Worm (Caenorhabditis elegans) whole organism, midembryonic: ENCODE results near the gene R102.4.
"Not testable (repeated sequence)": the region's sequence is repeated elsewhere in the genome, so short reads cannot be mapped to it uniquely, and the experiment has no call there.

Source experiments
- T22C8.4 ChIP-seq: fragments of 200-800 bp; sonication (Bioruptor generic); IDR thresholded peaks from 2 replicates; pipeline ENCODE4 v1.3.6; 2022; ENCODE audit warnings: missing genetic modification characterization, missing compliant biosample characterization
- cog-1 ChIP-seq: sonication (generic microtip); optimal IDR thresholded peaks from 2 replicates; lab custom pipeline; 2016; ENCODE audit warnings: missing genetic modification characterization, missing compliant biosample characterization
- flt-1 ChIP-seq: fragments of 200-800 bp; sonication (Bioruptor generic); IDR thresholded peaks from 2 replicates; pipeline ENCODE4 v1.3.6; 2022; ENCODE audit warnings: missing genetic modification characterization, missing compliant biosample characterization
- klf-2 ChIP-seq: fragments of 200-800 bp; sonication (Bioruptor generic); conservative IDR thresholded peaks from 2 replicates; pipeline ENCODE4 v1.3.6; 2022; ENCODE audit warnings: missing genetic modification reagents, missing genetic modification characterization, missing compliant biosample characterization
- med-1 ChIP-seq: sonication (generic microtip); optimal IDR thresholded peaks from 2 replicates; lab custom pipeline; 2017; ENCODE audit warnings: missing genetic modification characterization, mild to moderate bottlenecking, missing compliant biosample characterization, antibody characterized with exemption, missing genetic modification reagents; ENCODE audit not compliant: insufficient read depth
- ref-1 ChIP-seq: fragments of 200-800 bp; sonication (Bioruptor generic); conservative IDR thresholded peaks from 2 replicates; pipeline ENCODE4 v1.3.6; 2022; ENCODE audit warnings: missing genetic modification reagents, missing genetic modification characterization, missing compliant biosample characterization
- tab-1 ChIP-seq: fragments of 200-800 bp; sonication (Bioruptor generic); IDR thresholded peaks from 2 replicates; pipeline ENCODE4 v1.3.6; 2022; ENCODE audit warnings: missing genetic modification characterization, missing compliant biosample characterization
- ztf-23 ChIP-seq: fragments of 200-800 bp; sonication (Bioruptor generic); IDR thresholded peaks from 2 replicates; pipeline ENCODE4 v1.3.6; 2022; ENCODE audit warnings: missing genetic modification reagents, missing genetic modification characterization, missing compliant biosample characterization
- ztf-29 ChIP-seq: fragments of 200-800 bp; sonication (Bioruptor generic); IDR thresholded peaks from 2 replicates; pipeline ENCODE4 v1.3.6; 2022; ENCODE audit warnings: missing genetic modification reagents, missing genetic modification characterization, missing compliant biosample characterization

R102.4 gene

DNA sequence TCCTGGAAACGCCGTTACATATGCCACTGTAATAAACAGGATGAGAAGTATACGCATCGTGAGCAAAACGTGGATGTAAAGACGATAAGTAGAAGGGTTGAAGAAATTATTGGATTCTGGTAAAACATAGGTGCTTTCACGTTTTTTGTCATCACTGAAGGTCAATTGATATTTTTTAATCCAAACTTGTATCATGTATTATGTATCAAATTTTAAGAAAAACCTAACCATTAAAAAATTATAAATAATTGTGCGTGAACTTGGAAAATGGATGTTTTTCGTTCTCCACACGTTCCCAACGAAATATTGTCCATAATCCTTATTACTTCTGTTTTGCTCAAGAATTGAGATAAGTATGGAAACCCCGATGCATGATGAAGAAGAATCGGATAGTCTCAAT lies 5.0 kb downstream of the R102.4 start, which contains the start of gene R102.8:
R102.8 (minus strand) TSS at position 101 of the 400 bp plus-strand sequence.
- TF ChIP-seq ztf-23 (GFP tag; lab: Robert Waterston, UW), result no peak

DNA sequence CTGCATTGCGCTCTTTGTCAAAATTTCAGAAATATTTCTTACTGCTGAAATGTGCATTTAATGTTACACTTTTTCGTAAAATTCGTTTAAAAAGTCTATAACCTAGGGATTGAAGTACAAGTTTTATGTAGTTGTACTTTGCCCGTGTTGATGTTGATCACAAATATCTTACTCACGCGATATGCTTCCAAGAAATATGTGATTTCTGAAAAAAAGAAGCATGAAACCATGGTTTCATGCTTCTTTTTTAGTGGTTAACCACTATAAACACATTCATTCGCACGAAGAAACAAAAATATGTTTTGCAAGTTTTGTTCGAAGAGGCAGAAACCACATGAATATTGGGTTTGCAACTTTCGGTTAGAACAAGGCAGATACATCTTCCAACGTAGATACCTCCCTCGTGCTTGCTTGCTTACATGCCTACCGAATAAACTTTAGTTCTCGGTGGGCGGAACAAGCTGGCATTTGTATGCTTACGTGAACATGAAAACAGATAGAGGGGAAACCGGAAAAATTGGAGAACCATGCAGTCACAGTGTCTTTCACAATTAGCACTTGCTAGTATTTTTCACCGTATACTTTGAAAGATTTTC lies 6.0 kb downstream of the R102.4 start, which contains the start of gene R102.3:
R102.3 (plus strand) TSS at position 546 of the 596 bp plus-strand sequence.
- TF ChIP-seq ztf-23 (GFP tag; lab: Robert Waterston, UW) (no peak), med-1 (no peak), tab-1 (no peak), ztf-29 (GFP tag; lab: Robert Waterston, UW) (no peak), klf-2 (GFP tag; lab: Robert Waterston, UW) (no peak), ref-1 (GFP tag; lab: Robert Waterston, UW) (no peak), flt-1 (GFP tag; lab: Robert Waterston, UW) (no peak), T22C8.4 (GFP tag; lab: Robert Waterston, UW) (no peak)

DNA sequence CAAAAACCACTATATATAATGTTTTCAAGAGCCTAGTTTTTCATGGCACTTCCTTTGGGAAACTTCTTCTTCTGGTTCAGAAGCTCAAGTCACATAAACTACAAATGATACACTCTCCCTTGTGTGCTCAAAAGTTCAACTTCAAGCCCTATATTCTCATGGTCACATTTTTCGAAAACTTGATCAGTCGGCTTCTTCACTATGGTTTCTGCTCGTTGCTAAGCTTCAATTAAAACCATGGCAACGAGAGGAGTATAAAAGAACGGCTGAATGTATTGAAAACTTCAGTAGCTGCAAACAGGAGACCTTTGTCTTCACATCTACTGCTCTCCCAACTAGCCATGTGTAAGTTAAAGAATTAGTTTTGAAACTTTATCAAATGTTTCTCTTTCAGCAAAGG lies 7.8 kb downstream of the R102.4 start, which contains the start of gene R102.2:
R102.2 (plus strand) TSS at position 301 of the 400 bp plus-strand sequence.
- not testable (repeated sequence) for TF ChIP-seq ztf-29 (GFP tag; lab: Robert Waterston, UW); tab-1; ztf-23 (GFP tag; lab: Robert Waterston, UW)

DNA sequence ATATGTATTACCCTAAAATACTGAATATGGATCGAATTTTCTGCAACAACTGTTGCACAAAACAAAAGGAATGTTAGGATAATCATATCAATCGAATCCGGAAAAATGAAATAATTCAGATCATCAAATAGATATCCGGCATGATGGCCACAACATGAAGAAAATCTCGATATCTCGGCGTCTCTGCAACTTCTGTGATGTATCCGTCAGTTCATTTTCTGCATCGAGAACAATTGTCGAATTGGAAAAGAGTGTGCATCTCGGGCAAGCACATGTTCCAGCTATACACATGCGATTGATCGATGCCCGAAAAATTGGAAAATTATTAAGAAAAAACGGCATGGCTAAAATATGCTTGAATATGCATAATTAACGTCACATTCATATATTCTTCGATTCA lies 9.3 kb downstream of the R102.4 start, which contains the start of the genes K08C7.6 and R102.1:
K08C7.6 (minus strand) TSS at position 101 of the 400 bp plus-strand sequence.
R102.1 (plus strand) TSS at position 291 of the 400 bp plus-strand sequence.
- TF ChIP-seq flt-1 (GFP tag; lab: Robert Waterston, UW) (no peak), T22C8.4 (GFP tag; lab: Robert Waterston, UW) (no peak), ref-1 (GFP tag; lab: Robert Waterston, UW) (no peak), ztf-29 (GFP tag; lab: Robert Waterston, UW) (no peak), med-1 (no peak), tab-1 (no peak), cog-1 (tag; lab: Kevin White, UChicago) (no peak), klf-2 (GFP tag; lab: Robert Waterston, UW) (no peak), ztf-23 (GFP tag; lab: Robert Waterston, UW) (no peak)

DNA sequence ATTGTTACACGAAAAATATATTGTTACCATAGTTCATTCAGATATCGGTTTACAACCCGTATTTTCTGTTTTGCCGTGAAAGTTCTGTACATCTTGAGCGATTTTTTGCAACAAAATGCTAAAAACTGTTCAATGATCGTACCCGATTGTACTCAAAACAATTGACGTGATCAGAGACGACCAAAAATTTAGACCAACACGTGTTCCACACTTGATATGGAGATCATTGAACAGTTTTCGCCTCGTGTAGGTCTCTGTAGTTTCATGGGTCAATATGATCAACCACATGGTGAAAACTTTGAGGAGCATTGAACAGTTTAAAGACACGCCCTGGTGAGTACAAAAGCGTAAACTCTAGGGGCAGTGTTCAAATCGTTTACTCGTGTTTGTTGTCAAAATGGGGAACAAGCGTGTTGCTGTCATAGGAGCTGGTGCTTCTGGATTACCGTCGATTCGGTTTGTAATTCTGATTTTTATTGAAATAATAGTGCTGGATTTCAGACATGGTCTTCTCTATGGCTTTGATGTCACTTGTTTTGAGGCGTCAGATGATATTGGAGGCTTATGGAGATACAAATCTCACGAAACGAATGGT lies 12.9 kb downstream of the R102.4 start, which contains the start of gene fmo-2:
fmo-2 (plus strand) TSS at position 370 of the 595 bp plus-strand sequence.
- TF ChIP-seq ztf-29 (GFP tag; lab: Robert Waterston, UW), result no peak
- no peak for TF ChIP-seq T22C8.4 (GFP tag; lab: Robert Waterston, UW)
- no peak for TF ChIP-seq klf-2 (GFP tag; lab: Robert Waterston, UW)
- TF ChIP-seq ztf-23 (GFP tag; lab: Robert Waterston, UW), result no peak
- no peak for TF ChIP-seq med-1
- TF ChIP-seq cog-1 (tag; lab: Kevin White, UChicago), result no peak
- no peak for TF ChIP-seq tab-1
- no peak for TF ChIP-seq flt-1 (GFP tag; lab: Robert Waterston, UW)
- TF ChIP-seq ref-1 (GFP tag; lab: Robert Waterston, UW), result no peak

DNA sequence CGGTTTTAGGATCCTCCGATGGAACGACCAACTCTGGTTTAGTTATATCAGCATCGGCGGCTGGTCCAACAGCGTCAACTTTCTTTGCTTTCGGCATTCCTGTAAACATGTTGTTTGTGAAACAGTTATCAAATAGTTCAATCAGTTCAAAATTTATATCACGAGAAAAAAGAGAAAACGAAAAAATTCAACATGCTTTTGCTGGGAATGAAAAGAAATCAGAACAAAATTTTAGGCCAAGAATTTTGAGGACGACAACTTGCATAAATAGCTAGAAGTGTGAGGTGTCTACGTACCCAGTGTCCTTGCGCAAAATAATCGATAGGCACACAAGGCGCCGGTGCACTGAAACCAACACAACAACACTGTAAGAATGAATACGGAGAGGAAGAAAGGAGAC lies 14.7 kb downstream of the R102.4 start, which contains the start of gene K08C7.4:
K08C7.4 (minus strand) TSS at position 101 of the 400 bp plus-strand sequence.
- TF ChIP-seq tab-1 (no peak), ref-1 (GFP tag; lab: Robert Waterston, UW) (no peak), flt-1 (GFP tag; lab: Robert Waterston, UW) (no peak), med-1 (no peak), cog-1 (tag; lab: Kevin White, UChicago) (no peak), ztf-29 (GFP tag; lab: Robert Waterston, UW) (no peak), klf-2 (GFP tag; lab: Robert Waterston, UW) (no peak), ztf-23 (GFP tag; lab: Robert Waterston, UW) (no peak)

DNA sequence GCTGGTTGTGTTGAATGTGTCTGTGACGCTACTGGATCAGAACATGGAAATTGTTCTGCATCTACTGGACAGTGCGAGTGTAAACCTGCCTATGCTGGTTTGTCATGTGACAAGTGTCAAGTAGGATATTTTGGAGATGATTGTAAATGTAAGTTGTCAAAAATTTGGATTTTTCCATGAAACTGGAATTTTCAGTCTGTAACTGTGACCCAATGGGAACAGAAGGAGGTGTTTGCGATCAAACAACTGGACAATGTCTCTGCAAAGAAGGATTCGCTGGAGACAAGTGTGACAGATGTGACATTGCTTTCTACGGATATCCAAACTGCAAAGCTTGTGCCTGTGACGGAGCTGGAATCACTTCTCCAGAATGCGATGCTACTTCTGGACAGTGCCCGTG lies 26.5 kb downstream of the R102.4 start:
- no peak for TF ChIP-seq ztf-23 (GFP tag; lab: Robert Waterston, UW)
- no peak for TF ChIP-seq med-1
- TF ChIP-seq T22C8.4 (GFP tag; lab: Robert Waterston, UW), result no peak
- no peak for TF ChIP-seq klf-2 (GFP tag; lab: Robert Waterston, UW)
- no peak for TF ChIP-seq ztf-29 (GFP tag; lab: Robert Waterston, UW)
- no peak for TF ChIP-seq ref-1 (GFP tag; lab: Robert Waterston, UW)
- TF ChIP-seq flt-1 (GFP tag; lab: Robert Waterston, UW), result no peak
- TF ChIP-seq tab-1, result no peak

DNA sequence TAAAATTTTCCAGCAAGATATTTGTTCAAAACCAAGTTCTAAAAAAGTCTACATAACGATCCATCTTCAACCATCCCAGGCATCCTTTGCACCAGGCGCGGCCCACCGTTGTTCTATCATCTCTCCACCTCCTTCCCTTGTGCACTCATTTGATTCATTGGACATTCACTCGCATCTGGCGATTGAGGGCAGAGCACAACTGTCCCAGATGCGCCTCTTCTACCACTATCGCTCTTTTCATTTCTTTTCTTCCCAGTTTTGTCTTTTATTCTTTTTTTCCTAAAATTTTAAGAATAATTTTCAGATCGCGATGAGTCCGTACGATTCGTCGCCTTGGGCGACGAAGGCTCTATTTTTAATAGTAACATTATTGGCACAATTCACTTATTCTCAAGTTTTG lies 28.6 kb downstream of the R102.4 start, which contains the start of gene epi-1:
epi-1 (plus strand) TSS at position 301 of the 400 bp plus-strand sequence.
- TF ChIP-seq T22C8.4 (GFP tag; lab: Robert Waterston, UW) (no peak), klf-2 (GFP tag; lab: Robert Waterston, UW) (no peak), flt-1 (GFP tag; lab: Robert Waterston, UW) (no peak), ref-1 (GFP tag; lab: Robert Waterston, UW) (no peak)

DNA sequence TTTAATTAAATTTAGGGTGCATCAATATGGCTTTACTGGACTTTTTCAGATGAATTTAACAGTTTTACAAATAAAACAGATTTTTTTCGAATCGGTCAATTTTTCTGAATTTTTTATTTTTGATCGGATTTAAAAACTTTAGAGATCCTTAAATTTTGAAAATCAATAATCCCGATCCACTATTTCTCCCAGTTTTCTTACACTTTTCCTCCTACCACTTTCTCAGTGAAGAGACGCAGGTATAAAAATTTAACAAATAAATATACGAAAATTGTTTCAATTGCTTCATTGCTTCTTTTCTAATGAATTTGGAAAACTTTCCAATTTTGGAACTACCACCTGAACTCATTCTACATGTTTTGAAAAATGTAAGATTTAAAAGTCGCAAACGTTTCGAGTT lies 31.0 kb downstream of the R102.4 start, which contains the start of gene K08C7.7:
K08C7.7 (plus strand) TSS at position 301 of the 400 bp plus-strand sequence.
- TF ChIP-seq T22C8.4 (GFP tag; lab: Robert Waterston, UW) (no peak), klf-2 (GFP tag; lab: Robert Waterston, UW) (no peak), ref-1 (GFP tag; lab: Robert Waterston, UW) (no peak), med-1 (no peak), ztf-23 (GFP tag; lab: Robert Waterston, UW) (no peak), cog-1 (tag; lab: Kevin White, UChicago) (no peak), flt-1 (GFP tag; lab: Robert Waterston, UW) (no peak), ztf-29 (GFP tag; lab: Robert Waterston, UW) (no peak)
